Worm (Caenorhabditis elegans): ENCODE results near the gene set-30.

DNA sequence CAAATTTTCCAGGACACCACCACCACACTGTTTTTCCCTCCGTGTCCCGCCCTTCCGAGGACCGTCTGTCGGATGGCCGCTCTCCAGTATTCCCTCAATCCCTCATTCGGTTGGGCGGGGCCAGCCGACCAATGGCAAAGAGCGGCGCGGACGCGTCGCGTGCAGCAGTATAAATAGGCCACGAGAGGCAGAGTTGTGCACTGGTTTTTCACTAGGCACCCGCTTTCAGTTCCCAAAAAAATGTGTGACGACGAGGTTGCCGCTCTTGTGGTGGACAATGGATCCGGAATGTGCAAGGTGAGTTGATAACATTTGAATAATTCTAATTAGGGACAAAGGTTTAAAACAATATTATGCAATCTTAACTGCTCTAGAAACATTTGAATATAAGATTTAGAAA lies 38.6 kb upstream of the set-30 start, which contains the start of gene act-4:
- TF ChIP-seq unc-62 (GFP tag; optimal IDR thresholded peaks at IDR 0.05 in 1 of 2) (no peak), unc-62 (tag; optimal IDR thresholded peaks at IDR 0.05) (no peak), mdl-1 (tag; optimal IDR thresholded peaks at IDR 0.05) (peak in 1 of 2 experiments; percentile 49), lsy-2 (tag; optimal IDR thresholded peaks at IDR 0.05) (peak in 1 of 2 experiments; percentile 60), fos-1 (tag; optimal IDR thresholded peaks at IDR 0.05) (no peak), lin-38 (GFP tag; IDR thresholded peaks at IDR 0.05) (no peak), Y5F2A.4 (GFP tag; optimal IDR thresholded peaks at IDR 0.05) (no peak), egl-27 (tag; optimal IDR thresholded peaks at IDR 0.05) (no peak), set-16 (GFP tag; IDR thresholded peaks at IDR 0.05) (peak; percentile 91)

Measured in whole organism, L4 larva.